Fruit fly (Drosophila melanogaster) whole organism, embryonic: ENCODE measurements around the gene CG42558.
A peak's percentile ranks its signal among the peaks of the same experiment; 100 is the strongest.

ENCODE experiments used
- Antp ChIP-seq: fragments of 200-800 bp; sonication (Bioruptor generic); optimal IDR thresholded peaks from 3 replicates; lab custom pipeline; 2016; ENCODE audit warnings: missing biosample characterization, missing genetic modification characterization
- Awh ChIP-seq: fragments of 200-800 bp; sonication (Bioruptor generic); IDR thresholded peaks from 2 replicates; pipeline ENCODE4, ENCODE4 v1.3.6; 2022; ENCODE audit warnings: missing biosample characterization, missing genetic modification characterization
- CG10321 ChIP-seq: fragments of 200-800 bp; sonication (Bioruptor generic); IDR thresholded peaks from 2 replicates; pipeline ENCODE4 v1.3.6; 2022; ENCODE audit warnings: missing biosample characterization, missing genetic modification characterization
- CG10431 ChIP-seq: fragments of 200-800 bp; sonication (Bioruptor generic); optimal IDR thresholded peaks from 3 replicates; lab custom pipeline; 2018; ENCODE audit warnings: missing biosample characterization, mild to moderate bottlenecking, missing genetic modification characterization
- CG11456 ChIP-seq: fragments of 200-800 bp; sonication (Bioruptor generic); IDR thresholded peaks from 3 replicates; pipeline ENCODE4 v1.3.6; 2022; ENCODE audit warnings: missing biosample characterization, missing genetic modification characterization
- CG11695 ChIP-seq: fragments of 200-800 bp; sonication (Bioruptor generic); IDR thresholded peaks from 3 replicates; pipeline ENCODE4 v1.3.6; 2022; ENCODE audit warnings: missing biosample characterization, missing genetic modification characterization
- CG14441 ChIP-seq: fragments of 200-800 bp; sonication (Bioruptor generic); IDR thresholded peaks from 2 replicates; pipeline ENCODE4 v1.3.6; 2022; ENCODE audit warnings: missing biosample characterization, missing genetic modification characterization
- CG15269 ChIP-seq: fragments of 200-800 bp; sonication (Bioruptor generic); optimal IDR thresholded peaks from 2 replicates; lab custom pipeline; 2018; ENCODE audit warnings: missing biosample characterization, mild to moderate bottlenecking, missing genetic modification characterization, moderate library complexity
- CG17359 ChIP-seq: fragments of 200-800 bp; sonication (Bioruptor generic); optimal IDR thresholded peaks from 3 replicates; lab custom pipeline; 2018; ENCODE audit warnings: missing biosample characterization, mild to moderate bottlenecking, missing genetic modification characterization, moderate library complexity
- CG31224 ChIP-seq: fragments of 200-800 bp; sonication (Bioruptor generic); IDR thresholded peaks from 2 replicates; pipeline ENCODE4 v1.3.6; 2022; ENCODE audit warnings: missing biosample characterization, missing genetic modification characterization
- CG4424 ChIP-seq: fragments of 200-800 bp; sonication (Bioruptor generic); optimal IDR thresholded peaks from 3 replicates; lab custom pipeline; 2016; ENCODE audit warnings: missing biosample characterization, missing genetic modification characterization
- CG4707 ChIP-seq: fragments of 200-800 bp; sonication (Bioruptor generic); optimal IDR thresholded peaks from 2 replicates; lab custom pipeline; 2018; ENCODE audit warnings: missing biosample characterization, mild to moderate bottlenecking, missing genetic modification characterization, moderate library complexity
- CG4730 ChIP-seq: fragments of 200-800 bp; sonication (Bioruptor generic); IDR thresholded peaks from 2 replicates; pipeline ENCODE4 v1.3.6; 2022; ENCODE audit warnings: missing biosample characterization, missing genetic modification characterization
- CG5245 ChIP-seq: fragments of 200-800 bp; sonication (Bioruptor generic); optimal IDR thresholded peaks from 3 replicates; lab custom pipeline; 2016; ENCODE audit warnings: missing biosample characterization, missing genetic modification characterization
- CG9797 ChIP-seq: fragments of 200-800 bp; sonication (Bioruptor generic); optimal IDR thresholded peaks from 3 replicates; lab custom pipeline; 2018; ENCODE audit warnings: missing biosample characterization, mild to moderate bottlenecking, missing genetic modification characterization
- CG9932 ChIP-seq: fragments of 200-800 bp; sonication (Bioruptor generic); IDR thresholded peaks from 2 replicates; pipeline ENCODE4 v1.3.6; 2022; ENCODE audit warnings: missing biosample characterization, missing genetic modification characterization
- CHES-1-like ChIP-seq: fragments of 200-800 bp; sonication (Bioruptor generic); optimal IDR thresholded peaks from 2 replicates; lab custom pipeline; 2016; ENCODE audit warnings: missing biosample characterization, missing genetic modification characterization
- D ChIP-seq, 2 experiments: fragments of 200-800 bp in 1 of 2; fragments of >200 bp in 1 of 2; sonication (Bioruptor generic) in 1 of 2; optimal IDR thresholded peaks; 2 replicates in 1 of 2; 3 replicates in 1 of 2; lab custom pipeline; 2017; ENCODE audit warnings: mild to moderate bottlenecking in 1 of 2, missing biosample characterization in 1 of 2, missing genetic modification characterization in 1 of 2, missing genetic modification reagents in 1 of 2
- Dek ChIP-seq: fragments of 200-800 bp; sonication (Bioruptor generic); optimal IDR thresholded peaks from 3 replicates; lab custom pipeline; 2019; ENCODE audit warnings: missing biosample characterization, mild to moderate bottlenecking, missing genetic modification characterization, moderate library complexity
- Dll ChIP-seq: fragments of 200-800 bp; sonication (Bioruptor generic); IDR thresholded peaks from 4 replicates; pipeline ENCODE4 v1.3.6; 2022; ENCODE audit warnings: missing biosample characterization, missing genetic modification characterization; ENCODE audit not compliant: partially characterized antibody
- Doc3 ChIP-seq: fragments of 200-800 bp; sonication (Bioruptor generic); IDR thresholded peaks from 3 replicates; pipeline ENCODE4 v1.3.6; 2022; ENCODE audit warnings: missing biosample characterization, missing genetic modification characterization; ENCODE audit not compliant: partially characterized antibody
- Drgx ChIP-seq: fragments of 200-800 bp; sonication (Bioruptor generic); IDR thresholded peaks from 2 replicates; pipeline ENCODE4 v1.3.6; 2022; ENCODE audit warnings: missing biosample characterization, missing genetic modification characterization
- Hr39 ChIP-seq: fragments of >200 bp; optimal IDR thresholded peaks from 2 replicates; lab custom pipeline; 2017
- Hr51 ChIP-seq, 2 experiments: fragments of 200-800 bp; sonication (Bioruptor generic); optimal IDR thresholded peaks; 2 replicates in 1 of 2; 3 replicates in 1 of 2; lab custom pipeline; 2016 to 2018; ENCODE audit warnings: missing biosample characterization in 2 of 2, missing genetic modification characterization in 2 of 2, mild to moderate bottlenecking in 1 of 2, moderate library complexity in 1 of 2
- Jarid2 ChIP-seq: fragments of 200-800 bp; sonication (Bioruptor generic); optimal IDR thresholded peaks from 3 replicates; lab custom pipeline; 2017; ENCODE audit warnings: mild to moderate bottlenecking, missing biosample characterization, missing genetic modification reagents, missing genetic modification characterization
- Mad ChIP-seq: fragments of 200-800 bp; sonication (Bioruptor generic); optimal IDR thresholded peaks from 2 replicates; lab custom pipeline; 2016; ENCODE audit warnings: missing biosample characterization, missing genetic modification characterization
- Med ChIP-seq: fragments of 200-800 bp; sonication (Bioruptor generic); peaks from one replicate; lab custom pipeline; 2016; ENCODE audit warnings: missing biosample characterization, missing genetic modification characterization, mild to moderate bottlenecking, inconsistent platforms, moderate library complexity
- Mes4 ChIP-seq: fragments of 200-800 bp; sonication (Bioruptor generic); optimal IDR thresholded peaks from 2 replicates; lab custom pipeline; 2016; ENCODE audit warnings: missing biosample characterization, missing genetic modification characterization
- Nf-YA ChIP-seq: fragments of 200-800 bp; sonication (Bioruptor generic); IDR thresholded peaks from 2 replicates; pipeline ENCODE4 v1.3.6; 2022; ENCODE audit warnings: missing biosample characterization, missing genetic modification characterization
- Six4 ChIP-seq: fragments of 200-800 bp; sonication (Bioruptor generic); optimal IDR thresholded peaks from 2 replicates; lab custom pipeline; 2016; ENCODE audit warnings: missing biosample characterization, missing genetic modification characterization
- Spps ChIP-seq: fragments of 200-800 bp; sonication (Bioruptor generic); optimal IDR thresholded peaks from 2 replicates; lab custom pipeline; 2018; ENCODE audit warnings: missing biosample characterization, mild to moderate bottlenecking, missing genetic modification characterization
- Sry-δ ChIP-seq: fragments of 200-800 bp; sonication (Bioruptor generic); optimal IDR thresholded peaks from 2 replicates; lab custom pipeline; 2016; ENCODE audit warnings: missing biosample characterization, missing genetic modification characterization
- Stat92E ChIP-seq, 3 experiments: fragments of >200 bp in 2 of 3; fragments of 200-800 bp in 1 of 3; sonication (Bioruptor generic) in 1 of 3; optimal IDR thresholded peaks; 2 replicates each; lab custom pipeline; 2017 to 2019; ENCODE audit warnings: missing biosample characterization in 3 of 3, missing genetic modification characterization in 3 of 3, mild to moderate bottlenecking in 1 of 3, moderate library complexity in 1 of 3
- cas ChIP-seq: fragments of 200-800 bp; sonication (Bioruptor generic); IDR thresholded peaks from 2 replicates; pipeline ENCODE4 v1.3.6; 2022; ENCODE audit warnings: missing biosample characterization, missing genetic modification characterization
- crp ChIP-seq, 2 experiments: fragments of 200-800 bp; sonication (Bioruptor generic); optimal IDR thresholded peaks; 2 replicates in 1 of 2; 3 replicates in 1 of 2; lab custom pipeline; 2017; ENCODE audit warnings: missing biosample characterization in 2 of 2, missing genetic modification characterization in 2 of 2, mild to moderate bottlenecking in 1 of 2, moderate library complexity in 1 of 2
- ftz-f1 ChIP-seq: fragments of 200-800 bp; sonication (Bioruptor generic); optimal IDR thresholded peaks from 2 replicates; lab custom pipeline; 2016; ENCODE audit warnings: missing biosample characterization, missing genetic modification characterization
- ind ChIP-seq: fragments of 200-800 bp; sonication (Bioruptor generic); optimal IDR thresholded peaks from 3 replicates; lab custom pipeline; 2016; ENCODE audit warnings: missing biosample characterization, missing genetic modification characterization
- insv ChIP-seq, 2 experiments: fragments of 200-800 bp; sonication (Bioruptor generic); optimal IDR thresholded peaks; 3 replicates each; lab custom pipeline; 2016 to 2018; ENCODE audit warnings: missing biosample characterization in 2 of 2, missing genetic modification characterization in 2 of 2
- lab ChIP-seq: fragments of 200-800 bp; sonication (Bioruptor generic); optimal IDR thresholded peaks from 3 replicates; lab custom pipeline; 2017; ENCODE audit warnings: missing biosample characterization, missing genetic modification characterization, mild to moderate bottlenecking, moderate library complexity, missing genetic modification reagents
- nau ChIP-seq: fragments of 200-800 bp; sonication (Bioruptor generic); optimal IDR thresholded peaks from 3 replicates; lab custom pipeline; 2017; ENCODE audit warnings: missing biosample characterization, mild to moderate bottlenecking, missing genetic modification characterization, missing genetic modification reagents
- nerfin-1 ChIP-seq: fragments of 200-800 bp; sonication (Bioruptor generic); optimal IDR thresholded peaks from 3 replicates; lab custom pipeline; 2019; ENCODE audit warnings: missing biosample characterization, mild to moderate bottlenecking, missing genetic modification characterization, moderate library complexity
- onecut ChIP-seq: fragments of 200-800 bp; sonication (Bioruptor generic); IDR thresholded peaks from 2 replicates; pipeline ENCODE4 v1.3.6; 2022; ENCODE audit warnings: missing biosample characterization, missing genetic modification characterization
- pita ChIP-seq: fragments of 200-800 bp; sonication (Bioruptor generic); optimal IDR thresholded peaks from 2 replicates; lab custom pipeline; 2017; ENCODE audit warnings: missing biosample characterization, mild to moderate bottlenecking, missing genetic modification characterization
- pros ChIP-seq: fragments of 200-800 bp; sonication (Bioruptor generic); optimal IDR thresholded peaks from 3 replicates; lab custom pipeline; 2019; ENCODE audit warnings: missing biosample characterization, mild to moderate bottlenecking, missing genetic modification characterization, moderate library complexity
- ranshi ChIP-seq: fragments of 200-800 bp; sonication (Bioruptor generic); IDR thresholded peaks from 2 replicates; pipeline ENCODE4 v1.3.6; 2022; ENCODE audit warnings: missing biosample characterization, missing genetic modification characterization
- row ChIP-seq: fragments of 200-800 bp; sonication (Bioruptor generic); IDR thresholded peaks from 3 replicates; pipeline ENCODE4 v1.3.6; 2022; ENCODE audit warnings: missing biosample characterization, missing genetic modification characterization
- schlank ChIP-seq: fragments of 200-800 bp; sonication (Bioruptor generic); optimal IDR thresholded peaks from 2 replicates; lab custom pipeline; 2018; ENCODE audit warnings: missing biosample characterization, mild to moderate bottlenecking, missing genetic modification characterization
- slou ChIP-seq: fragments of 200-800 bp; sonication (Bioruptor generic); optimal IDR thresholded peaks from 3 replicates; lab custom pipeline; 2016; ENCODE audit warnings: missing biosample characterization, missing genetic modification characterization
- wdn ChIP-seq: fragments of 200-800 bp; sonication (Bioruptor generic); IDR thresholded peaks from 2 replicates; pipeline ENCODE4 v1.3.6; 2022; ENCODE audit warnings: missing biosample characterization, missing genetic modification characterization
- zf30C ChIP-seq: fragments of 200-800 bp; sonication (Bioruptor generic); optimal IDR thresholded peaks from 3 replicates; lab custom pipeline; 2018; ENCODE audit warnings: missing biosample characterization, mild to moderate bottlenecking, missing genetic modification characterization

Gene CG42558

DNA sequence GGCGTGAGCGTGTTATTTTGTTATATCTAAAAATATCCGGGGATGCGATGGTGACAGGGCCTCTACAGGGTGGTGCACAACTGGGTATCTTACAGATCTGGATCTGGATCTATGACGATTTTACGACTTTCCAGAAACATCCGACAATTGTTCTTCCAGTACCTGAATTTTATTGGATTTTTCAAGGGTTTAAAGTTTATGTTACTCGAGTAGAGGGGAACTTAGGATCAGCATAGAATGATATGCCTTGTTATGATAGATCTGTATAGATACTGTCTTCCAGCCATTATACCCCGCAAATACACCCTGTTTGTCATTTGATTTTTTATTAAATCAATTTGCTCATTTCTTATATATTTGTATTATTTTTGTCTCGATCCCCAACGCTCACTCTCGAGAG is 38.7 kb upstream of the CG42558 start (continued):
- TF ChIP-seq CG11695 = peak; percentile 73
- TF ChIP-seq pita = no peak
- peak; percentile 31 for TF ChIP-seq Six4 (GFP tag; lab: Kevin White, UChicago)
- TF ChIP-seq Med = peak; percentile 90
- TF ChIP-seq Dek (tag; lab: Kevin White, UChicago) = peak; percentile 57
- no peak for TF ChIP-seq nau (GFP tag; lab: Kevin White, UChicago)
- TF ChIP-seq pros (GFP tag; lab: Kevin White, UChicago) = no peak
- 0 out of 3 replicates have a peak, but pooled peaks have one; percentile 60 for TF ChIP-seq CG11456 (GFP tag; lab: Robert Waterston, UW)
- no peak for TF ChIP-seq Jarid2
- TF ChIP-seq CG9797 (GFP tag; lab: Kevin White, UChicago) = no peak
- no peak; the same call in 1 of the 2 replicates for TF ChIP-seq CG10321 (GFP tag; lab: Robert Waterston, UW)
- TF ChIP-seq ranshi (GFP tag; lab: Robert Waterston, UW) = peak; percentile 13; the same call in 1 of the 2 replicates
- no peak for TF ChIP-seq Dll (GFP tag; lab: Robert Waterston, UW)
- peak; percentile 61 for TF ChIP-seq CG17359 (tag; lab: Kevin White, UChicago)
- no peak for TF ChIP-seq Sry-δ (GFP tag; lab: Kevin White, UChicago)
- no peak for TF ChIP-seq CG4707 (GFP tag; lab: Kevin White, UChicago)
- TF ChIP-seq ftz-f1 (GFP tag; lab: Kevin White, UChicago) = no peak
- peak; percentile 63 for TF ChIP-seq ind (GFP tag; lab: Kevin White, UChicago)
- no peak for TF ChIP-seq Mad
- peak; percentile 18 for TF ChIP-seq schlank (tag; lab: Kevin White, UChicago)
- TF ChIP-seq onecut (GFP tag; lab: Robert Waterston, UW) = peak; percentile 20; the same call in 1 of the 2 replicates
- TF ChIP-seq lab (GFP tag; lab: Kevin White, UChicago) = peak; percentile 69
- no peak for TF ChIP-seq CHES-1-like (GFP tag; lab: Kevin White, UChicago)
- TF ChIP-seq Hr39 (lab: Kevin White, UChicago) = no peak
- peak; percentile 27; the same call in 1 of the 2 replicates for TF ChIP-seq wdn (GFP tag; lab: Robert Waterston, UW)
- peak; percentile 31; the same call in 1 of the 2 replicates for TF ChIP-seq CG4730 (GFP tag; lab: Robert Waterston, UW)
- TF ChIP-seq Mes4 = no peak
- TF ChIP-seq nerfin-1 (tag; lab: Kevin White, UChicago) = peak; percentile 37
- peak; percentile 59; the same call in 1 of the 2 replicates for TF ChIP-seq CG31224
- TF ChIP-seq Hr51 (GFP tag; optimal IDR thresholded peaks at IDR 0.05; lab: Kevin White, UChicago) = peak in 1 of 2 experiments; percentile 79
- peak; percentile 72 for TF ChIP-seq CG9932 (GFP tag; lab: Robert Waterston, UW)
- no peak for TF ChIP-seq Nf-YA (GFP tag; lab: Robert Waterston, UW)
- TF ChIP-seq CG14441 (GFP tag; lab: Robert Waterston, UW) = peak; percentile 74
- no peak for TF ChIP-seq Stat92E (GFP tag; optimal IDR thresholded peaks at IDR 0.05; lab: Kevin White, UChicago)
- no peak for TF ChIP-seq D (optimal IDR thresholded peaks at IDR 0.05; lab: Kevin White, UChicago)
- peak; percentile 11 for TF ChIP-seq D (GFP tag; optimal IDR thresholded peaks at IDR 0.05; lab: Kevin White, UChicago)
- TF ChIP-seq Spps (tag; lab: Kevin White, UChicago) = no peak
- 0 out of 2 replicates have a peak, but pooled peaks have one; percentile 33 for TF ChIP-seq Awh (GFP tag; lab: Robert Waterston, UW)
- peak; percentile 59 for TF ChIP-seq row (GFP tag; lab: Robert Waterston, UW)
- peak; percentile 22 for TF ChIP-seq Antp (GFP tag; lab: Kevin White, UChicago)
- TF ChIP-seq slou (GFP tag; lab: Kevin White, UChicago) = peak; percentile 24
- TF ChIP-seq crp (GFP tag; optimal IDR thresholded peaks at IDR 0.05; lab: Kevin White, UChicago) = no peak
- TF ChIP-seq zf30C (GFP tag; lab: Kevin White, UChicago) = no peak
- TF ChIP-seq Drgx = peak; percentile 84
- TF ChIP-seq CG4424 (GFP tag; lab: Kevin White, UChicago) = peak; percentile 52
- TF ChIP-seq Doc3 (GFP tag; lab: Robert Waterston, UW) = no peak
- TF ChIP-seq CG10431 (GFP tag; lab: Kevin White, UChicago) = no peak
- peak; percentile 80 for TF ChIP-seq CG15269 (tag; lab: Kevin White, UChicago)
- TF ChIP-seq insv (GFP tag; optimal IDR thresholded peaks at IDR 0.05; lab: Kevin White, UChicago) = no peak
- TF ChIP-seq CG5245 (GFP tag; lab: Kevin White, UChicago) = no peak
- no peak for TF ChIP-seq cas
